Fruit fly (Drosophila melanogaster) whole organism, embryonic: ENCODE measurements around the gene CG34116.

Source experiments
- CG10431 ChIP-seq: fragments of 200-800 bp; sonication (Bioruptor generic); optimal IDR thresholded peaks from 3 replicates; lab custom pipeline; 2018; ENCODE audit warnings: missing biosample characterization, mild to moderate bottlenecking, missing genetic modification characterization
- CG11456 ChIP-seq: fragments of 200-800 bp; sonication (Bioruptor generic); IDR thresholded peaks from 3 replicates; pipeline ENCODE4 v1.3.6; 2022; ENCODE audit warnings: missing biosample characterization, missing genetic modification characterization
- CG11560 ChIP-seq: fragments of 200-800 bp; sonication (Bioruptor generic); IDR thresholded peaks from 3 replicates; pipeline ENCODE4 v1.3.6; 2022; ENCODE audit warnings: missing biosample characterization, missing genetic modification characterization
- CG13287 ChIP-seq: fragments of 200-800 bp; sonication (Bioruptor generic); IDR thresholded peaks from 2 replicates; pipeline ENCODE4 v1.3.6; 2022; ENCODE audit warnings: missing biosample characterization, missing genetic modification characterization; ENCODE audit not compliant: partially characterized antibody
- CG13775 ChIP-seq: fragments of 200-800 bp; sonication (Bioruptor generic); optimal IDR thresholded peaks from 3 replicates; lab custom pipeline; 2017; ENCODE audit warnings: missing biosample characterization, mild to moderate bottlenecking, missing genetic modification characterization
- CG14014 ChIP-seq: fragments of 200-800 bp; sonication (Bioruptor generic); IDR thresholded peaks from 2 replicates; pipeline ENCODE4 v1.3.6; 2022; ENCODE audit warnings: missing biosample characterization, missing genetic modification characterization
- CG14050 ChIP-seq: fragments of 200-800 bp; sonication (Bioruptor generic); IDR thresholded peaks from 3 replicates; pipeline ENCODE4 v1.3.6; 2022; ENCODE audit warnings: missing biosample characterization, missing genetic modification characterization
- CG17359 ChIP-seq: fragments of 200-800 bp; sonication (Bioruptor generic); optimal IDR thresholded peaks from 3 replicates; lab custom pipeline; 2018; ENCODE audit warnings: missing biosample characterization, mild to moderate bottlenecking, missing genetic modification characterization, moderate library complexity
- CG17385 ChIP-seq: fragments of 200-800 bp; sonication (Bioruptor generic); optimal IDR thresholded peaks from 3 replicates; lab custom pipeline; 2018; ENCODE audit warnings: missing biosample characterization, mild to moderate bottlenecking, missing genetic modification characterization
- CG17612 ChIP-seq: fragments of 200-800 bp; sonication (Bioruptor generic); IDR thresholded peaks from 2 replicates; pipeline ENCODE4 v1.3.6; 2022; ENCODE audit warnings: missing biosample characterization, missing genetic modification characterization
- CG17802 ChIP-seq: fragments of 200-800 bp; sonication (Bioruptor generic); optimal IDR thresholded peaks from 2 replicates; lab custom pipeline; 2018; ENCODE audit warnings: missing biosample characterization, mild to moderate bottlenecking, missing genetic modification characterization, moderate library complexity
- CG33557 ChIP-seq: fragments of 200-800 bp; sonication (Bioruptor generic); optimal IDR thresholded peaks from 2 replicates; lab custom pipeline; 2019; ENCODE audit warnings: missing biosample characterization, mild to moderate bottlenecking, missing genetic modification characterization, moderate library complexity
- CG5245 ChIP-seq: fragments of 200-800 bp; sonication (Bioruptor generic); optimal IDR thresholded peaks from 3 replicates; lab custom pipeline; 2016; ENCODE audit warnings: missing biosample characterization, missing genetic modification characterization
- CG6683 ChIP-seq: fragments of 200-800 bp; sonication (Bioruptor generic); optimal IDR thresholded peaks from 2 replicates; lab custom pipeline; 2017; ENCODE audit warnings: missing biosample characterization, mild to moderate bottlenecking, missing genetic modification characterization, missing genetic modification reagents
- CG6791 ChIP-seq: fragments of 200-800 bp; sonication (Bioruptor generic); IDR thresholded peaks from 3 replicates; pipeline ENCODE4 v1.3.6; 2022; ENCODE audit warnings: missing biosample characterization, missing genetic modification characterization; ENCODE audit not compliant: partially characterized antibody
- CG7372 ChIP-seq: fragments of 200-800 bp; sonication (Bioruptor generic); IDR thresholded peaks from 2 replicates; pipeline ENCODE4 v1.3.6; 2022; ENCODE audit warnings: missing biosample characterization, missing genetic modification characterization
- CG7963 ChIP-seq: fragments of 200-800 bp; sonication (Bioruptor generic); IDR thresholded peaks from 3 replicates; pipeline ENCODE4 v1.3.6; 2022; ENCODE audit warnings: missing biosample characterization, missing genetic modification characterization; ENCODE audit not compliant: partially characterized antibody
- Dp ChIP-seq: fragments of 200-800 bp; sonication (Bioruptor generic); optimal IDR thresholded peaks from 2 replicates; lab custom pipeline; 2018; ENCODE audit warnings: missing biosample characterization, mild to moderate bottlenecking, missing genetic modification characterization, moderate library complexity
- Eip74EF ChIP-seq, 2 experiments: fragments of 200-800 bp in 1 of 2; fragments of >200 bp in 1 of 2; sonication (Bioruptor generic) in 1 of 2; optimal IDR thresholded peaks; 2 replicates each; lab custom pipeline; 2017 to 2019; ENCODE audit warnings: missing biosample characterization in 2 of 2, missing genetic modification characterization in 2 of 2, mild to moderate bottlenecking in 1 of 2, moderate library complexity in 1 of 2
- Gug ChIP-seq: fragments of 200-800 bp; sonication (Bioruptor generic); IDR thresholded peaks from 4 replicates; pipeline ENCODE4 v1.3.6; 2022; ENCODE audit warnings: missing biosample characterization, missing genetic modification characterization
- NfI ChIP-seq: fragments of 200-800 bp; sonication (Bioruptor generic); optimal IDR thresholded peaks from 3 replicates; lab custom pipeline; 2018; ENCODE audit warnings: missing biosample characterization, mild to moderate bottlenecking, missing genetic modification characterization, moderate library complexity
- Optix ChIP-seq: fragments of 200-800 bp; sonication (Bioruptor generic); IDR thresholded peaks from 3 replicates; pipeline ENCODE4 v1.3.6; 2022; ENCODE audit warnings: missing biosample characterization, missing genetic modification characterization
- Rx ChIP-seq: fragments of 200-800 bp; sonication (Bioruptor generic); IDR thresholded peaks from 2 replicates; pipeline ENCODE4 v1.3.6; 2022; ENCODE audit warnings: missing biosample characterization, missing genetic modification characterization
- Six4 ChIP-seq: fragments of 200-800 bp; sonication (Bioruptor generic); optimal IDR thresholded peaks from 2 replicates; lab custom pipeline; 2016; ENCODE audit warnings: missing biosample characterization, missing genetic modification characterization
- Sox102F ChIP-seq: fragments of 200-800 bp; sonication (Bioruptor generic); optimal IDR thresholded peaks from 2 replicates; lab custom pipeline; 2018; ENCODE audit warnings: missing biosample characterization, mild to moderate bottlenecking, missing genetic modification characterization, moderate library complexity
- Spps ChIP-seq: fragments of 200-800 bp; sonication (Bioruptor generic); optimal IDR thresholded peaks from 2 replicates; lab custom pipeline; 2018; ENCODE audit warnings: missing biosample characterization, mild to moderate bottlenecking, missing genetic modification characterization
- Xbp1 ChIP-seq: fragments of 200-800 bp; sonication (Bioruptor generic); optimal IDR thresholded peaks from 3 replicates; lab custom pipeline; 2016; ENCODE audit warnings: missing biosample characterization, mild to moderate bottlenecking, missing genetic modification characterization
- Xrp1 ChIP-seq: fragments of 200-800 bp; sonication (Bioruptor generic); IDR thresholded peaks from 2 replicates; pipeline ENCODE4 v1.3.6; 2022; ENCODE audit warnings: missing biosample characterization, missing genetic modification characterization
- amos ChIP-seq: fragments of 200-800 bp; sonication (Bioruptor generic); IDR thresholded peaks from 2 replicates; pipeline ENCODE4 v1.3.6; 2022; ENCODE audit warnings: missing biosample characterization, missing genetic modification characterization; ENCODE audit not compliant: partially characterized antibody
- ase ChIP-seq: fragments of 200-800 bp; sonication (Bioruptor generic); IDR thresholded peaks from 3 replicates; pipeline ENCODE4 v1.3.6; 2022; ENCODE audit warnings: missing biosample characterization, missing genetic modification characterization
- cato ChIP-seq: fragments of 200-800 bp; sonication (Bioruptor generic); optimal IDR thresholded peaks from 2 replicates; lab custom pipeline; 2016; ENCODE audit warnings: missing biosample characterization, missing genetic modification characterization, borderline replicate concordance
- chn ChIP-seq: fragments of 200-800 bp; sonication (Bioruptor generic); optimal IDR thresholded peaks from 2 replicates; lab custom pipeline; 2016; ENCODE audit warnings: missing biosample characterization, missing genetic modification characterization
- dmrt11E ChIP-seq: fragments of 200-800 bp; sonication (Bioruptor generic); optimal IDR thresholded peaks from 3 replicates; lab custom pipeline; 2018; ENCODE audit warnings: missing biosample characterization, mild to moderate bottlenecking, missing genetic modification characterization, moderate library complexity
- emc ChIP-seq: fragments of 200-800 bp; sonication (Bioruptor generic); optimal IDR thresholded peaks from 2 replicates; lab custom pipeline; 2016; ENCODE audit warnings: missing biosample characterization, missing genetic modification characterization
- en ChIP-seq: fragments of 200-800 bp; sonication (Bioruptor generic); optimal IDR thresholded peaks from 2 replicates; lab custom pipeline; 2016; ENCODE audit warnings: missing biosample characterization, missing genetic modification characterization
- ewg ChIP-seq: fragments of 200-800 bp; sonication (Bioruptor generic); optimal IDR thresholded peaks from 3 replicates; lab custom pipeline; 2017; ENCODE audit warnings: mild to moderate bottlenecking, missing biosample characterization, missing genetic modification reagents, missing genetic modification characterization
- gt ChIP-seq: fragments of 200-800 bp; sonication (Bioruptor generic); IDR thresholded peaks from 2 replicates; pipeline ENCODE4 v1.3.6; 2022; ENCODE audit warnings: missing biosample characterization, missing genetic modification characterization
- h ChIP-seq: fragments of >200 bp; optimal IDR thresholded peaks from 2 replicates; lab custom pipeline; 2017
- kay ChIP-seq: fragments of 200-800 bp; sonication (Bioruptor generic); optimal IDR thresholded peaks from 2 replicates; lab custom pipeline; 2016; ENCODE audit warnings: missing biosample characterization, missing genetic modification characterization
- ken ChIP-seq: fragments of 200-800 bp; sonication (Bioruptor generic); IDR thresholded peaks from 3 replicates; pipeline ENCODE4 v1.3.6; 2022; ENCODE audit warnings: missing biosample characterization, missing genetic modification characterization
- lmd ChIP-seq: fragments of 200-800 bp; sonication (Bioruptor generic); IDR thresholded peaks from 2 replicates; pipeline ENCODE4 v1.3.6; 2022; ENCODE audit warnings: missing biosample characterization, missing genetic modification characterization
- mld ChIP-seq: fragments of 200-800 bp; sonication (Bioruptor generic); IDR thresholded peaks from 3 replicates; pipeline ENCODE4 v1.3.6; 2022; ENCODE audit warnings: missing biosample characterization, missing genetic modification characterization; ENCODE audit not compliant: partially characterized antibody
- nom ChIP-seq: fragments of 200-800 bp; sonication (Bioruptor generic); optimal IDR thresholded peaks from 2 replicates; lab custom pipeline; 2017; ENCODE audit warnings: missing biosample characterization, missing genetic modification characterization, mild to moderate bottlenecking, moderate library complexity, missing genetic modification reagents
- onecut ChIP-seq: fragments of 200-800 bp; sonication (Bioruptor generic); IDR thresholded peaks from 2 replicates; pipeline ENCODE4 v1.3.6; 2022; ENCODE audit warnings: missing biosample characterization, missing genetic modification characterization
- pum ChIP-seq: fragments of 200-800 bp; sonication (Bioruptor generic); optimal IDR thresholded peaks from 2 replicates; lab custom pipeline; 2016; ENCODE audit warnings: missing biosample characterization, missing genetic modification characterization
- run ChIP-seq: fragments of 200-800 bp; sonication (Bioruptor generic); optimal IDR thresholded peaks from 3 replicates; lab custom pipeline; 2018; ENCODE audit warnings: missing biosample characterization, mild to moderate bottlenecking, missing genetic modification characterization
- sisA ChIP-seq: fragments of 200-800 bp; sonication (Bioruptor generic); IDR thresholded peaks from 2 replicates; pipeline ENCODE4 v1.3.6; 2022; ENCODE audit warnings: missing biosample characterization, missing genetic modification characterization
- ttk ChIP-seq: fragments of 200-800 bp; sonication (Bioruptor generic); IDR thresholded peaks from 2 replicates; pipeline ENCODE4 v2.1.2; 2022; ENCODE audit warnings: missing biosample characterization, missing genetic modification characterization
- wdn ChIP-seq: fragments of 200-800 bp; sonication (Bioruptor generic); IDR thresholded peaks from 2 replicates; pipeline ENCODE4 v1.3.6; 2022; ENCODE audit warnings: missing biosample characterization, missing genetic modification characterization

CG34116 gene

dm6 chr3L:19834143-19834794, 28.4 kb upstream of the CG34116 start, which contains the start of the genes trc and CG32221 (continued):
- TF ChIP-seq h (lab: Kevin White, UChicago) (no peak), ewg (GFP tag; lab: Kevin White, UChicago) (no peak), CG6683 (no peak), run (tag; lab: Kevin White, UChicago) (no peak), cato (GFP tag; lab: Kevin White, UChicago) (no peak), Rx (GFP tag; lab: Robert Waterston, UW) (peak; percentile 59), amos (GFP tag; lab: Robert Waterston, UW) (peak; percentile 81), CG17359 (tag; lab: Kevin White, UChicago) (peak; percentile 33), Xbp1 (GFP tag; lab: Kevin White, UChicago) (peak; percentile 52), CG14050 (GFP tag; lab: Robert Waterston, UW) (no peak), sisA (GFP tag; lab: Robert Waterston, UW) (peak; percentile 19; the same call in 1 of the 2 replicates), CG14014 (GFP tag; lab: Robert Waterston, UW) (no peak), kay (GFP tag; lab: Kevin White, UChicago) (no peak), en (GFP tag; lab: Kevin White, UChicago) (no peak), CG5245 (GFP tag; lab: Kevin White, UChicago) (peak; percentile 31), CG13775 (GFP tag; lab: Kevin White, UChicago) (peak; percentile 65), Eip74EF (GFP tag; optimal IDR thresholded peaks at IDR 0.05; lab: Kevin White, UChicago) (no peak), Dp (GFP tag; lab: Kevin White, UChicago) (peak; percentile 47), ase (GFP tag; lab: Robert Waterston, UW) (no peak), CG17385 (GFP tag; lab: Kevin White, UChicago) (peak; percentile 98), CG11560 (peak; percentile 82; the same call in 2 of the 3 replicates), wdn (GFP tag; lab: Robert Waterston, UW) (no peak), CG33557 (GFP tag; lab: Kevin White, UChicago) (peak; percentile 37), CG17802 (tag; lab: Kevin White, UChicago) (peak; percentile 36), CG11456 (GFP tag; lab: Robert Waterston, UW) (peak; percentile 57; the same call in 2 of the 3 replicates), pum (GFP tag; lab: Kevin White, UChicago) (peak; percentile 1), Spps (tag; lab: Kevin White, UChicago) (no peak), Six4 (peak; percentile 27), emc (GFP tag; lab: Kevin White, UChicago) (no peak), nom (GFP tag; lab: Kevin White, UChicago) (peak; percentile 54), chn (GFP tag; lab: Kevin White, UChicago) (no peak), ttk (peak; percentile 43; the same call in 1 of the 2 replicates), CG13287 (GFP tag; lab: Robert Waterston, UW) (peak; percentile 67), CG7372 (GFP tag; lab: Robert Waterston, UW) (no peak), mld (peak; percentile 39; the same call in 1 of the 3 replicates), Sox102F (GFP tag; lab: Kevin White, UChicago) (no peak), CG6791 (GFP tag; lab: Robert Waterston, UW) (peak; percentile 73; the same call in 2 of the 3 replicates), CG17612 (GFP tag; lab: Robert Waterston, UW) (0 out of 2 replicates have a peak, but pooled peaks have one; percentile 10), dmrt11E (peak; percentile 13), Xrp1 (GFP tag; lab: Robert Waterston, UW) (peak; percentile 10; the same call in 1 of the 2 replicates), NfI (peak; percentile 84), onecut (GFP tag; lab: Robert Waterston, UW) (peak; percentile 71), gt (GFP tag; lab: Robert Waterston, UW) (0 out of 2 replicates have a peak, but pooled peaks have one; percentile 29), ken (GFP tag; lab: Robert Waterston, UW) (peak; percentile 53; the same call in 2 of the 3 replicates), CG10431 (GFP tag; lab: Kevin White, UChicago) (peak; percentile 58), lmd (GFP tag; lab: Robert Waterston, UW) (peak; percentile 36; the same call in 1 of the 2 replicates), Gug (peak; percentile 53; the same call in 2 of the 4 replicates), CG7963 (GFP tag; lab: Robert Waterston, UW) (peak; percentile 63; the same call in 2 of the 3 replicates), Optix (no peak)
